Fruit fly (Drosophila melanogaster) whole organism, embryonic: ENCODE data around the gene CG12521.

ENCODE experiments used
- Atf3 ChIP-seq: fragments of 200-800 bp; sonication (Bioruptor generic); optimal IDR thresholded peaks from 3 replicates; lab custom pipeline; 2016; ENCODE audit warnings: missing biosample characterization, missing genetic modification characterization
- CG10274 ChIP-seq: fragments of 200-800 bp; sonication (Bioruptor generic); optimal IDR thresholded peaks from 3 replicates; lab custom pipeline; 2017; ENCODE audit warnings: missing biosample characterization, mild to moderate bottlenecking, missing genetic modification characterization
- CG12155 ChIP-seq: fragments of 200-800 bp; sonication (Bioruptor generic); optimal IDR thresholded peaks from 3 replicates; lab custom pipeline; 2016; ENCODE audit warnings: missing biosample characterization, missing genetic modification characterization
- CG13624 ChIP-seq: fragments of 200-800 bp; sonication (Bioruptor generic); optimal IDR thresholded peaks from 2 replicates; lab custom pipeline; 2016; ENCODE audit warnings: missing biosample characterization, missing genetic modification characterization
- CG14014 ChIP-seq: fragments of 200-800 bp; sonication (Bioruptor generic); IDR thresholded peaks from 2 replicates; pipeline ENCODE4 v1.3.6; 2022; ENCODE audit warnings: missing biosample characterization, missing genetic modification characterization
- CG14860 ChIP-seq: fragments of 200-800 bp; sonication (Bioruptor generic); IDR thresholded peaks from 3 replicates; pipeline ENCODE4 v1.3.6; 2022; ENCODE audit warnings: missing biosample characterization, missing genetic modification characterization; ENCODE audit not compliant: partially characterized antibody
- CG15479 ChIP-seq: fragments of 200-800 bp; sonication (Bioruptor generic); optimal IDR thresholded peaks from 3 replicates; lab custom pipeline; 2019; ENCODE audit warnings: missing biosample characterization, mild to moderate bottlenecking, missing genetic modification characterization, moderate library complexity
- CG15514 ChIP-seq: fragments of 200-800 bp; sonication (Bioruptor generic); optimal IDR thresholded peaks from 3 replicates; lab custom pipeline; 2017; ENCODE audit warnings: missing biosample characterization, missing genetic modification characterization, mild to moderate bottlenecking, moderate library complexity, missing genetic modification reagents
- CG17568 ChIP-seq: fragments of 200-800 bp; sonication (Bioruptor generic); optimal IDR thresholded peaks from 2 replicates; lab custom pipeline; 2018; ENCODE audit warnings: missing biosample characterization, mild to moderate bottlenecking, missing genetic modification characterization, moderate library complexity
- CG2116 ChIP-seq: fragments of 200-800 bp; sonication (Bioruptor generic); optimal IDR thresholded peaks from 3 replicates; lab custom pipeline; 2018; ENCODE audit warnings: missing biosample characterization, mild to moderate bottlenecking, missing genetic modification characterization
- CG2120 ChIP-seq: fragments of 200-800 bp; sonication (Bioruptor generic); optimal IDR thresholded peaks from 3 replicates; lab custom pipeline; 2016; ENCODE audit warnings: missing biosample characterization, missing genetic modification characterization
- CG30020 ChIP-seq: fragments of 200-800 bp; optimal IDR thresholded peaks from 2 replicates; lab custom pipeline; 2019; ENCODE audit warnings: missing biosample characterization, mild to moderate bottlenecking, missing genetic modification characterization, moderate library complexity
- CG3163 ChIP-seq: fragments of 200-800 bp; sonication (Bioruptor generic); optimal IDR thresholded peaks from 3 replicates; lab custom pipeline; 2016; ENCODE audit warnings: missing biosample characterization, missing genetic modification characterization
- CG34224 ChIP-seq: fragments of 200-800 bp; sonication (Bioruptor generic); IDR thresholded peaks from 3 replicates; pipeline ENCODE4 v1.3.6; 2022; ENCODE audit warnings: missing biosample characterization, missing genetic modification characterization; ENCODE audit not compliant: partially characterized antibody
- CG3847 ChIP-seq: fragments of 200-800 bp; sonication (Bioruptor generic); IDR thresholded peaks from 2 replicates; pipeline ENCODE4 v1.3.6; 2022; ENCODE audit warnings: missing biosample characterization, missing genetic modification characterization
- CG43689 ChIP-seq: fragments of 200-800 bp; sonication (Bioruptor generic); IDR thresholded peaks from 2 replicates; pipeline ENCODE4 v1.3.6; 2022; ENCODE audit warnings: missing biosample characterization, missing genetic modification characterization
- CG7963 ChIP-seq: fragments of 200-800 bp; sonication (Bioruptor generic); IDR thresholded peaks from 3 replicates; pipeline ENCODE4 v1.3.6; 2022; ENCODE audit warnings: missing biosample characterization, missing genetic modification characterization; ENCODE audit not compliant: partially characterized antibody
- CG9727 ChIP-seq: fragments of 200-800 bp; sonication (Bioruptor generic); optimal IDR thresholded peaks from 3 replicates; lab custom pipeline; 2017; ENCODE audit warnings: missing biosample characterization, mild to moderate bottlenecking, missing genetic modification characterization
- CkIIα-i1 ChIP-seq: fragments of 200-800 bp; sonication (Bioruptor generic); IDR thresholded peaks from 2 replicates; pipeline ENCODE4 v1.3.6; 2022; ENCODE audit warnings: missing biosample characterization, missing genetic modification characterization
- Dp ChIP-seq: fragments of 200-800 bp; sonication (Bioruptor generic); optimal IDR thresholded peaks from 2 replicates; lab custom pipeline; 2018; ENCODE audit warnings: missing biosample characterization, mild to moderate bottlenecking, missing genetic modification characterization, moderate library complexity
- E2f1 ChIP-seq: fragments of 200-800 bp; sonication (Bioruptor generic); IDR thresholded peaks from 2 replicates; pipeline ENCODE4 v1.3.6; 2022; ENCODE audit warnings: missing biosample characterization, missing genetic modification characterization
- Fer1 ChIP-seq: fragments of 200-800 bp; sonication (Bioruptor generic); optimal IDR thresholded peaks from 2 replicates; lab custom pipeline; 2017; ENCODE audit warnings: missing biosample characterization, mild to moderate bottlenecking, missing genetic modification characterization
- HHEX ChIP-seq: fragments of 200-800 bp; sonication (Bioruptor generic); optimal IDR thresholded peaks from 3 replicates; lab custom pipeline; 2017; ENCODE audit warnings: missing biosample characterization, mild to moderate bottlenecking, missing genetic modification characterization, missing genetic modification reagents
- Hr51 ChIP-seq, 2 experiments: fragments of 200-800 bp; sonication (Bioruptor generic); optimal IDR thresholded peaks; 2 replicates in 1 of 2; 3 replicates in 1 of 2; lab custom pipeline; 2016 to 2018; ENCODE audit warnings: missing biosample characterization in 2 of 2, missing genetic modification characterization in 2 of 2, mild to moderate bottlenecking in 1 of 2, moderate library complexity in 1 of 2
- Hr78 ChIP-seq, 2 experiments: fragments of 200-800 bp in 1 of 2; fragments of >200 bp in 1 of 2; sonication (Bioruptor generic) in 1 of 2; optimal IDR thresholded peaks; 2 replicates each; lab custom pipeline; 2017 to 2019; ENCODE audit warnings: missing biosample characterization in 2 of 2, missing genetic modification characterization in 2 of 2, mild to moderate bottlenecking in 1 of 2, moderate library complexity in 1 of 2
- Myb ChIP-seq: fragments of 200-800 bp; sonication (Bioruptor generic); optimal IDR thresholded peaks from 2 replicates; lab custom pipeline; 2016; ENCODE audit warnings: missing biosample characterization, missing genetic modification characterization
- NFAT ChIP-seq: fragments of 200-800 bp; sonication (Bioruptor generic); IDR thresholded peaks from 2 replicates; pipeline ENCODE4 v1.3.6; 2022; ENCODE audit warnings: missing biosample characterization, missing genetic modification characterization
- Sin3A ChIP-seq: fragments of >200 bp; optimal IDR thresholded peaks from 2 replicates; lab custom pipeline; 2018
- Sry-δ ChIP-seq: fragments of 200-800 bp; sonication (Bioruptor generic); optimal IDR thresholded peaks from 2 replicates; lab custom pipeline; 2016; ENCODE audit warnings: missing biosample characterization, missing genetic modification characterization
- Trl ChIP-seq, 3 experiments: fragments of >200 bp in 2 of 3; fragments of 200-800 bp in 1 of 3; sonication (Bioruptor generic) in 1 of 3; optimal IDR thresholded peaks; 2 replicates in 1 of 3; 3 replicates in 2 of 3; lab custom pipeline; 2016 to 2017; ENCODE audit warnings: missing biosample characterization in 1 of 3, missing genetic modification characterization in 1 of 3
- YL-1 ChIP-seq: fragments of 200-800 bp; sonication (Bioruptor generic); optimal IDR thresholded peaks from 3 replicates; lab custom pipeline; 2017; ENCODE audit warnings: missing biosample characterization, mild to moderate bottlenecking, missing genetic modification characterization
- bbx ChIP-seq: fragments of 200-800 bp; sonication (Bioruptor generic); IDR thresholded peaks from 2 replicates; pipeline ENCODE4 v1.3.6; 2022; ENCODE audit warnings: missing biosample characterization, missing genetic modification characterization; ENCODE audit not compliant: partially characterized antibody
- bcd ChIP-seq: fragments of 200-800 bp; sonication (Bioruptor generic); optimal IDR thresholded peaks from 2 replicates; lab custom pipeline; 2017; ENCODE audit warnings: missing biosample characterization, mild to moderate bottlenecking, missing genetic modification characterization
- chinmo ChIP-seq: fragments of 200-800 bp; sonication (Bioruptor generic); IDR thresholded peaks from 4 replicates; pipeline ENCODE4 v1.3.6; 2022; ENCODE audit warnings: missing biosample characterization, missing genetic modification characterization; ENCODE audit not compliant: partially characterized antibody
- crp ChIP-seq, 2 experiments: fragments of 200-800 bp; sonication (Bioruptor generic); optimal IDR thresholded peaks; 2 replicates in 1 of 2; 3 replicates in 1 of 2; lab custom pipeline; 2017; ENCODE audit warnings: missing biosample characterization in 2 of 2, missing genetic modification characterization in 2 of 2, mild to moderate bottlenecking in 1 of 2, moderate library complexity in 1 of 2
- cwo ChIP-seq: fragments of 200-800 bp; sonication (Bioruptor generic); optimal IDR thresholded peaks from 3 replicates; lab custom pipeline; 2017; ENCODE audit warnings: missing biosample characterization, missing genetic modification characterization, mild to moderate bottlenecking, moderate library complexity, missing genetic modification reagents
- dimm ChIP-seq: fragments of 200-800 bp; sonication (Bioruptor generic); IDR thresholded peaks from 2 replicates; pipeline ENCODE4 v1.3.6; 2022; ENCODE audit warnings: missing biosample characterization, missing genetic modification characterization
- dmrt99B ChIP-seq: fragments of 200-800 bp; sonication (Bioruptor generic); optimal IDR thresholded peaks from 2 replicates; lab custom pipeline; 2018; ENCODE audit warnings: missing biosample characterization, mild to moderate bottlenecking, missing genetic modification characterization, moderate library complexity
- hb ChIP-seq: fragments of 200-800 bp; sonication (Bioruptor generic); IDR thresholded peaks from 3 replicates; pipeline ENCODE4 v1.3.6; 2022; ENCODE audit warnings: missing biosample characterization, missing genetic modification characterization; ENCODE audit not compliant: partially characterized antibody
- inv ChIP-seq: fragments of 200-800 bp; sonication (Bioruptor generic); IDR thresholded peaks from 2 replicates; pipeline ENCODE4 v1.3.6; 2022; ENCODE audit warnings: missing biosample characterization, missing genetic modification characterization; ENCODE audit not compliant: partially characterized antibody
- nerfin-2 ChIP-seq: fragments of 200-800 bp; sonication (Bioruptor generic); IDR thresholded peaks from 2 replicates; pipeline ENCODE4 v1.3.6; 2022; ENCODE audit warnings: missing biosample characterization, missing genetic modification characterization; ENCODE audit not compliant: partially characterized antibody
- nmo ChIP-seq: fragments of 200-800 bp; sonication (Bioruptor generic); optimal IDR thresholded peaks from 2 replicates; lab custom pipeline; 2018; ENCODE audit warnings: missing biosample characterization, mild to moderate bottlenecking, missing genetic modification characterization, moderate library complexity
- phol ChIP-seq: fragments of 200-800 bp; sonication (Bioruptor generic); optimal IDR thresholded peaks from 3 replicates; lab custom pipeline; 2018; ENCODE audit warnings: missing biosample characterization, mild to moderate bottlenecking, missing genetic modification characterization, moderate library complexity
- stwl ChIP-seq: fragments of 200-800 bp; sonication (Bioruptor generic); optimal IDR thresholded peaks from 3 replicates; lab custom pipeline; 2018; ENCODE audit warnings: missing biosample characterization, mild to moderate bottlenecking, missing genetic modification characterization, moderate library complexity
- tll ChIP-seq, 2 experiments: fragments of 200-800 bp in 1 of 2; fragments of >200 bp in 1 of 2; sonication (Bioruptor generic) in 1 of 2; optimal IDR thresholded peaks; 2 replicates each; lab custom pipeline; 2017 to 2019; ENCODE audit warnings: missing biosample characterization in 2 of 2, missing genetic modification characterization in 2 of 2, mild to moderate bottlenecking in 1 of 2, moderate library complexity in 1 of 2
- tna ChIP-seq: fragments of 200-800 bp; sonication (Bioruptor generic); IDR thresholded peaks from 2 replicates; pipeline ENCODE4 v1.3.6; 2022; ENCODE audit warnings: missing biosample characterization, missing genetic modification characterization; ENCODE audit not compliant: partially characterized antibody
- twi ChIP-seq: fragments of 200-800 bp; optimal IDR thresholded peaks from 2 replicates; lab custom pipeline; 2019; ENCODE audit warnings: missing biosample characterization, mild to moderate bottlenecking, missing genetic modification characterization, moderate library complexity
- unc-4 ChIP-seq: fragments of 200-800 bp; sonication (Bioruptor generic); IDR thresholded peaks from 2 replicates; pipeline ENCODE4 v1.3.6; 2022; ENCODE audit warnings: missing biosample characterization, missing genetic modification characterization; ENCODE audit not compliant: partially characterized antibody

Gene CG12521

dm6 chr3L:11833296-11833717 lies 14.3 kb downstream of the CG12521 start, which contains the start of gene CycA (continued):
- TF ChIP-seq nmo (GFP tag; lab: Kevin White, UChicago) (peak; percentile 50), chinmo (GFP tag; lab: Robert Waterston, UW) (peak; percentile 84), NFAT (GFP tag; lab: Robert Waterston, UW) (no peak), Dp (GFP tag; lab: Kevin White, UChicago) (peak; percentile 100), Sry-δ (GFP tag; lab: Kevin White, UChicago) (peak; percentile 98), Sin3A (lab: Kevin White, UChicago) (peak; percentile 56), CG30020 (tag; lab: Kevin White, UChicago) (peak; percentile 7), phol (tag; lab: Kevin White, UChicago) (peak; percentile 72), Fer1 (GFP tag; lab: Kevin White, UChicago) (peak; percentile 37), unc-4 (GFP tag; lab: Robert Waterston, UW) (peak; percentile 85), CG43689 (no peak), Atf3 (GFP tag; lab: Kevin White, UChicago) (no peak), inv (peak; percentile 78), CG12155 (GFP tag; lab: Kevin White, UChicago) (peak; percentile 15), nerfin-2 (GFP tag; lab: Robert Waterston, UW) (peak; percentile 54; the same call in 1 of the 2 replicates), crp (GFP tag; optimal IDR thresholded peaks at IDR 0.05; lab: Kevin White, UChicago) (peak in 1 of 2 experiments; percentile 24), hb (GFP tag; lab: Robert Waterston, UW) (peak; percentile 76), CG34224 (GFP tag; lab: Robert Waterston, UW) (peak; percentile 79), bbx (GFP tag; lab: Robert Waterston, UW) (peak; percentile 89), CG14014 (GFP tag; lab: Robert Waterston, UW) (no peak), Hr78 (GFP tag; optimal IDR thresholded peaks at IDR 0.05; lab: Kevin White, UChicago) (no peak), Myb (GFP tag; lab: Kevin White, UChicago) (peak; percentile 85), YL-1 (peak; percentile 53), CG9727 (peak; percentile 4), tna (GFP tag; lab: Robert Waterston, UW) (peak; percentile 82), E2f1 (GFP tag; lab: Robert Waterston, UW) (no peak), CG15479 (no peak), HHEX (GFP tag; lab: Kevin White, UChicago) (no peak), bcd (GFP tag; lab: Kevin White, UChicago) (no peak), CG2116 (peak; percentile 87), CG10274 (no peak), CG15514 (peak; percentile 66), cwo (GFP tag; lab: Kevin White, UChicago) (no peak), stwl (tag; lab: Kevin White, UChicago) (peak; percentile 82), tll (GFP tag; optimal IDR thresholded peaks at IDR 0.05; lab: Kevin White, UChicago) (peak in 1 of 2 experiments; percentile 82), CG3163 (GFP tag; lab: Kevin White, UChicago) (peak; percentile 46), CG7963 (GFP tag; lab: Robert Waterston, UW) (peak; percentile 61; the same call in 1 of the 3 replicates), dimm (no peak), dmrt99B (no peak), CG14860 (GFP tag; lab: Robert Waterston, UW) (peak; percentile 68), twi (tag; lab: Kevin White, UChicago) (peak; percentile 13), CG13624 (GFP tag; lab: Kevin White, UChicago) (peak; percentile 31), CG3847 (GFP tag; lab: Robert Waterston, UW) (peak; percentile 72), Hr51 (GFP tag; optimal IDR thresholded peaks at IDR 0.05; lab: Kevin White, UChicago) (peak in 1 of 2 experiments; percentile 41), CkIIα-i1 (GFP tag; lab: Robert Waterston, UW) (no peak), CG2120 (GFP tag; lab: Kevin White, UChicago) (peak; percentile 13), Trl (optimal IDR thresholded peaks at IDR 0.05; lab: Kevin White, UChicago) (no peak), Trl (GFP tag; optimal IDR thresholded peaks at IDR 0.05; lab: Kevin White, UChicago) (peak; percentile 7), CG17568 (peak; percentile 33)
